Worm (Caenorhabditis elegans) whole organism, L4/young adult: ENCODE data around the gene K05F1.6.
"Not testable (repeated sequence)": the region's sequence is repeated elsewhere in the genome, so short reads cannot be mapped to it uniquely, and the experiment has no call there.

ENCODE experiments used
- W03F9.2 ChIP-seq: fragments of 150-350 bp; optimal IDR thresholded peaks from 2 replicates; lab custom pipeline; 2014; ENCODE audit warnings: missing biosample characterization, missing genetic modification characterization
- dao-5 ChIP-seq: sonication (generic microtip); optimal IDR thresholded peaks from 2 replicates; lab custom pipeline; 2016; ENCODE audit warnings: missing genotype, missing genetic modification characterization, moderate library complexity, missing compliant biosample characterization
- him-1 ChIP-seq: sonication (generic microtip); optimal IDR thresholded peaks from 2 replicates; lab custom pipeline; 2016; ENCODE audit warnings: missing genotype, missing genetic modification reagents, missing genetic modification characterization, missing compliant biosample characterization

K05F1.6 gene

ce11 chrII:5757656-5758055 lies 24.7 kb upstream of the K05F1.6 start, which contains the start of the genes F10C1.3 and F10C1.23:
Gene F10C1.3, minus strand, starts transcription at chrII:5757756.
Gene F10C1.23, plus strand, starts transcription at chrII:5758040.
- not testable (repeated sequence) for TF ChIP-seq him-1; W03F9.2; dao-5 (tag; lab: Kevin White, UChicago)

DNA sequence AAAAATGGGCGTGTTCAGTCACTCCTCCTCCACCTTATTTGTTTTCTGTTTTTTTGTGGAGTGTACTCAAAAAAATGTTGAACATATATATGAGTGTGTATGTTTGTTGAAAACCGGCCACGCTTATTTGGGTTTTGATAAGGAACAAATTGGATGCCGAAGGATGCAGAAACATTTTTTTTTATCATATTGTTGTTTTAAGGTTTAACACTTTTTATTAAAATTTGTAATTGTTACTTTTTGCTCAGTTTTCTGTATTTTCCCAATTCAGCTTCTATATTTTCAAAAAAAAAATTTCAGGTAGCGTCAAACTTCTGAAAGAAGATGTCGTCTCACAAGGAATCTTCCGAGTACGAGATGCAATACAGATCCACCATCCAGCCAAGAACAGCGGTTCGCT lies 17.0 kb upstream of the K05F1.6 start, which contains the start of gene ifb-1:
TSS of gene ifb-1 (plus strand) at position 301 of the 400 bp plus-strand sequence.
- TF ChIP-seq dao-5 (tag; lab: Kevin White, UChicago) (no peak), W03F9.2 (no peak), him-1 (no peak)

DNA sequence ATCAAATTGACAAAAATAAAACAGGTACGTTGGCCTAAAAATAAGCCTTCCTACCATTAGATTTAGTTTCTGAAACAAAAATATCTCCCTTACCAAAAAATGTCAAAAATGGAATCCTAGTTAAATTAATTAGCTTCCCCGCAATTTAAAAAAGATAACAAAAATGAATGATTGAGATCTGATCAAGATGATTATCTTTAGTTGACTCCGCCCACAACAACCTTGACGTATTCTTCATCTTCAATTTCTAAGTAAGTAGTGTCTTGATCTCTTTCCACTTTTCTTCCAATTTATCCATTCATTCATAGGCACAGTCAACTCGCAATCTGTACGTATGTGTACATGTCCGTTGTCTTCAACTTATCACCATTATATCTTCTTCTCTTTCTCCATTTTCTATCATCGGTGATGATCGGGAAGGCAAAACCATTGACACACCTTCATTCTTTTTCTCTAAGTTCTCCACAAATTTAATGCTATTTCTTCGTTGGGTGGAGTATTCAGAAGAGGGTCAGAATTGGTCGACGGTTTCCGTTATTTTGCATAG lies 14.0 kb upstream of the K05F1.6 start:
- TF ChIP-seq him-1 (no peak), W03F9.2 (no peak), dao-5 (tag; lab: Kevin White, UChicago) (no peak)

DNA sequence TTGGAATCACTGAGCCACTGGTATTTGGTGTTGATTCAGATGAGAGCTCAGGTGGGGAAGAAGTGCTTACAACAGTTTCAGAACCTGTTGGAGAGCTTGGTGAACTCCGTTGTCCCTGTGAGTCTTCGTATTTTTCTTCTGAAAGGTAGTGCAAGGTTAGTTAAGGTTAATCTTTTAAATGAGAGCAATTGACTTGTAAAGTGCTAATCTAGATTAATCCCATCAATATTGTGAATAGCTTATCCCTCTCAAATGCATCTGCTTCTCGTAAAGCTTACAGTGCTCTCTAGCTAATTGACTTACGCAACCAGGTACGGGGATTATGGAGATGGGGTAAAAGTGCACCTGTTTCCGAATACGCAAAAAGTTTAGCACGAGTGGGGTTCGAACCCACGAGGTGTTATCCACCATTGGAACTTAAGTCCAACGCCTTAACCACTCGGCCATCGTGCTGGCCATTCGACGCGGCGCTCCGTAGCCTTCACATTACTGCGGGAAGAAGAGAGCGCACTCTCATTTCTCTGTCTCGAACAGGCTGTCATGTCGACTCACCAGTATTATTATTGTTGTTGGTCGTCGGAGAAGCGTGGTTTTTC lies 9.7 kb upstream of the K05F1.6 start:
- TF ChIP-seq him-1 (peak; percentile 28), dao-5 (tag; lab: Kevin White, UChicago) (no peak)

DNA sequence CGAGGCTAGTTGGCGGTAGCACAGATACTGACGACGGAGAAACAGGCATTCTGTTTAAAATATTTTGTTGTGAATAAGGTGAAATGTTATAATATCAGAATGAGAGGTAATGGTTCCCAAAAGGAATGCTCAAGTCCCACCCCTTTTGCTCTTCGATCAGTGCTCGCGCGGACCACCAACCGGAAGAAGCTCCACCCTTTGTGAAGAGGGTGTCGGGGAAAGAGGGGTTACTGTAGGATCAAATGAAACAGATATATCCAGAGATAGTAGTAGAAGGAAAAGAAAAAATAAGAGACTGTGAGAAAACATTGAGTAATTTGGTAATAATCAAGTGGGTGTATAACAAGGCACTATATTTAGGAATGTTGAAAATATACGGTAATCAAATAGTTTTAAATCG lies 8.2 kb upstream of the K05F1.6 start, which contains the start of the genes dmd-5 and F10C1.1:
TSS of gene dmd-5 (minus strand) at position 101 of the 400 bp plus-strand sequence.
TSS of gene F10C1.1 (plus strand) at position 110 of the 400 bp plus-strand sequence.
- no peak for TF ChIP-seq him-1
- TF ChIP-seq W03F9.2 = no peak
- TF ChIP-seq dao-5 (tag; lab: Kevin White, UChicago) = no peak

ce11 chrII:5774879-5775278 lies 7.4 kb upstream of the K05F1.6 start:
- TF ChIP-seq dao-5 (tag; lab: Kevin White, UChicago) = no peak
- no peak for TF ChIP-seq W03F9.2
- no peak for TF ChIP-seq him-1

DNA sequence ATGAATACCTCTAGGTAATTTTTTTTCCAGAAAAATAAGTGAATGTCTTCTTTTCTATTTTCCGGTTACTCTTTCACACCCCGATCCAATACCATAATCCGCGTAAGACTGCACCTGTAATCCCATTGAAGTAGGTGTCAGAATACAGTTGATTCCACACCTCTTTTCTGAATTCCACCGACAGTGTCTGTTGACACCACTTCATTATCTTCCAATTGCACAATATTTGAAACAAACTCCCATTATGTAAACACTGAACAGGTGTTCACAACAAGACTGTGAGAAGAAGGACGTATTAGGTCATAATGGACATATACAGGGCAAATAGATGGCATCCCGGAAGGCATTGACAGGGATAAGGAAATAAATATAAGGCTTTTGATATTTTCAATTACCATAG lies 4.9 kb upstream of the K05F1.6 start:
- TF ChIP-seq W03F9.2 (no peak), him-1 (no peak), dao-5 (tag; lab: Kevin White, UChicago) (no peak)

DNA sequence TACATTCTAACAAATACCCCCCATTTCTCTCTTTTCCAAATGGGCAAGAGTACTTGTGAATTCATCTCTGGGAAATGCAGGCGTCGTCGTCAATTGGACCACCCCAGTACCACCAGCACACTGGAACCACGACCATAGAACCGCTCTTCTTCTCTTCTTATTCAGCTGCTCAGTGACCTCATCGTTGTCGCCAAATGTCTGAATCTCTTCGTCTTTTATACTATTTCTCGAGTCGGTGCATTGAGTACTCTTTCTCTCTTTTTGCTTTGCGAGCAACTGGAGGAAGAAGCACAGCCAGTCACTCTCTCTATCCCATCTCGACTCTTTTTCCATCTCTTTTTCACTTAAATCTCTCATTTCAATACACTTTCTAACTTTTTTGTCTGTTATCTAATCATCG lies 2.5 kb upstream of the K05F1.6 start:
- TF ChIP-seq him-1 (peak; percentile 75), W03F9.2 (no peak), dao-5 (tag; lab: Kevin White, UChicago) (no peak)

DNA sequence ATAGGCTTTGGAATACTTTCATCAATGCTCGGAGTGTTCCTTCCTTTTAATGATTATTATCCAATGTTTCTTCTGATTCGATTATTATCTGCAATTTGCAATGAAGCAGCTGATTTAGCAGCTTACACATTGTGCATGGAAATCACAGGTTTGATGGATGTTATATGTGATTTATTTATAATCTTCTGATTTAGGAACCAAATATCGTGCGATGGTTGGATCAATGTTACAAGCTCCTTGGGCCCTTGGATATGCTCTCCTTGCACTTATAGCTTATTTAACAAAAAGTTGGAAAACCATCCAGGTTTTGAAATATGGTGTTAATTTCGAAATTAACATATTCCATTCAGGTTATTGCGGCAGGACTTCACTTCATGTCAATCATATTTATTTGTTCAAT lies 3.2 kb downstream of the K05F1.6 start:
- TF ChIP-seq dao-5 (tag; lab: Kevin White, UChicago) (no peak), W03F9.2 (no peak)

- no peak for TF ChIP-seq him-1
- TF ChIP-seq dao-5 (tag; lab: Kevin White, UChicago) = no peak
- TF ChIP-seq W03F9.2 = no peak
These were observed 6.5 kb downstream of the K05F1.6 start, which contains the start of gene K05F1.13 for ce11 chrII:5788815-5789214. Gene K05F1.13, plus strand, starts transcription at chrII:5789115.

- TF ChIP-seq him-1 = no peak
- no peak for TF ChIP-seq W03F9.2
- no peak for TF ChIP-seq dao-5 (tag; lab: Kevin White, UChicago)
These were observed 8.0 kb downstream of the K05F1.6 start, which contains the start of gene lect-2 for ce11 chrII:5790313-5790773. Gene lect-2, plus strand, starts transcription at chrII:5790723.

DNA sequence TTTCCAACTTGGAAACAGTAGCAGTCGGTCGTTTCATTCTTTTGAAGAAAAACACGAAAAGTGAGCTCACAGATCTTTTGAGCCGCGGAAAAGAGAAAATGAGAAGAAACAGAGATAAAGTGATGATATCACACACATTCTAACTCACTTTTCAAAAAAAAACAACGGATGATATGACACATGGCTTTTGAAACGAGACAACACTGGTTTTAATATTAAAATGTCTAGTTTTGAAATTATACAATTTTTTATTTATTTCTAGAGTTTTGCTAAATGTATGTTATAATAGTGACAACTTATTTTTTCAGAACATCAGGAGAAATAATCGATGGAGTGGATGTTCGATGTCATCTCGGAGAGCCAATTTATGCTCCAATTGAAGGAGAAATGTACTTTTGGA lies 10.2 kb downstream of the K05F1.6 start, which contains the start of gene K05F1.14:
TSS of gene K05F1.14 (minus strand) at position 101 of the 400 bp plus-strand sequence.
- no peak for TF ChIP-seq dao-5 (tag; lab: Kevin White, UChicago)
- no peak for TF ChIP-seq him-1
- TF ChIP-seq W03F9.2 = no peak

- TF ChIP-seq him-1 = no peak
- no peak for TF ChIP-seq W03F9.2
- TF ChIP-seq dao-5 (tag; lab: Kevin White, UChicago) = no peak
These were observed 11.9 kb downstream of the K05F1.6 start, which contains the start of gene acdh-8 for ce11 chrII:5794195-5794594. Gene acdh-8, plus strand, starts transcription at chrII:5794495.

DNA sequence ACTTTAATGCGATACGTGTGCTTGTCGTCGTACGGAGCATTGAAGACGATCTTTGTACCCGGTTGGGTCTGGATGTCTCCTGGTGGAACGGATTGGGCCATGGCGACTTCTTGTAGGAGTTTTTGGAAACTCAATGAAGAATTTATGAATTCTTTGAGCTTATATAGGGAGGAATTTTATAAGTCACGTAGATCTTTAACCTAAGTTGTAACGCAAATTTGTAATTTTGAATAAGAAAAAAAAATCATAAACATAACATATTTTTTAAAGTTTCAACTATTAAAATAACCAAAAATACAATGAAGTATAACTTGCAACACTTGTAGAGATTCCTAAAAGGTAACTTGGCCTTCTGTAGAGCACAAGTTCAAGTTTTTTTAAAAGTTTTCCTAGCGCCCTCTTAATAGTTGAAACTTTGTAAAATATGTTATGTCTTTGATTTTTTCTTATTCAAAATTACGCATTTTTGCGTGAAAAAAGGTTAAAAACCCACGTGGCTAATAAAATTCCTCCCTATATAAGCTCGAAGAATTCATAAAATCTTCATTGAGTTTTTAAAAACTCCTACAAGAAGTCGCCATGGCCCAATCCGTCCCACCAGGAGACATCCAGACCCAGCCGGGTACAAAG lies 15.1 kb downstream of the K05F1.6 start, which contains the start of the genes msp-63 and msp-142:
TSS of gene msp-63 (minus strand) at position 101 of the 630 bp plus-strand sequence.
TSS of gene msp-142 (plus strand) at position 580 of the 630 bp plus-strand sequence.
- TF ChIP-seq W03F9.2 (no peak), dao-5 (tag; lab: Kevin White, UChicago) (no peak), him-1 (no peak)
